Fruit fly (Drosophila melanogaster): Measurements from ENCODE around the gene CG43998.

Gene CG43998

DNA sequence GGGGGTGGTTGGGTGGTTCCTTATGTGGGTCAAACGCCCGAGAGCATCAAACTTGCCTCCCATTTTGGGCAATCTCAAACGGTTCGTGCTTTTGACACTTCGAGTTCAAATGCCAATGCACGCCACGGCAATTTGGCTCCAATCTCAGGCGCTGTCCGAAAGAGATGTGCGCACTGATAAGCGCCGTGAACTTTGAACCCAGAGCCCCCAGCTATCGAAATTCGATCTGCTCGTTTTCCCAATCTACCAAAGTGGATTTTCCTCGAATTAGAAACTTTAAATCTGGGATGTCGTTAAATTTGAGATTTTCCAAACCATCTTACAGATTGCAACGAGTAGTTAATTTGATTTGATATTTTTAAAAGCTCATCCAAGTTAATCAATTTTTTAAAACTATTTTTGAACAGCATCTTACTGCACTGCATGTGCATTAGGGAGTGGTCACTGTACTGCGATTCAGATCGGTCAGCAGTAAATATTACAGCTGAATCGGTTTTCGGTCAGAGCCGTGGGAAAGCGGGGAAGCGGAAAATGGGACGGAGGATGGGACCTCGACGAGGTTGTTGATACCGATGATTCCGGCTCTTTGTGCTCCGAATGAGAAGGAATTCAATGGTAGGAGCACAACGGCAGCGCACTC lies 44.6 kb downstream of the CG43998 start:
- TF ChIP-seq CG10631 (GFP tag; optimal IDR thresholded peaks at IDR 0.05), result no peak
- no peak for TF ChIP-seq CG8632 (GFP tag; optimal IDR thresholded peaks at IDR 0.05)
- no peak for TF ChIP-seq cyc (GFP tag; optimal IDR thresholded peaks at IDR 0.05)
- TF ChIP-seq CG4318 (GFP tag; optimal IDR thresholded peaks at IDR 0.05), result no peak
- TF ChIP-seq lz (GFP tag; optimal IDR thresholded peaks at IDR 0.05), result no peak
- peak; percentile 1 for TF ChIP-seq Eip75B (GFP tag; optimal IDR thresholded peaks at IDR 0.05)
- no peak for TF ChIP-seq CG6854 (GFP tag; optimal IDR thresholded peaks at IDR 0.05)
- no peak for TF ChIP-seq Ets96B (tag; optimal IDR thresholded peaks at IDR 0.05)
- TF ChIP-seq svp (GFP tag), result peak; percentile 94
- TF ChIP-seq CG6163 (GFP tag; IDR thresholded peaks at IDR 0.05), result no peak
- TF ChIP-seq Eip78C (GFP tag), result peak; percentile 74
- TF ChIP-seq CG3032 (tag; optimal IDR thresholded peaks at IDR 0.05), result no peak
- no peak for TF ChIP-seq CG11762 (GFP tag; optimal IDR thresholded peaks at IDR 0.05; ENCODE audit: insufficient read depth)
- TF ChIP-seq CG8119 (GFP tag; IDR thresholded peaks at IDR 0.05), result no peak
- no peak for TF ChIP-seq fd85E (GFP tag; optimal IDR thresholded peaks at IDR 0.05)
- TF ChIP-seq fkh (GFP tag; optimal IDR thresholded peaks at IDR 0.05), result no peak
- TF ChIP-seq CG11294 (GFP tag; IDR thresholded peaks at IDR 0.05), result no peak
- no peak for TF ChIP-seq Sox102F (GFP tag; optimal IDR thresholded peaks at IDR 0.05)
- TF ChIP-seq Sox14 (GFP tag; optimal IDR thresholded peaks at IDR 0.05), result peak; percentile 17
- no peak for TF ChIP-seq CG34406 (GFP tag; optimal IDR thresholded peaks at IDR 0.05)
- TF ChIP-seq Hr4 (GFP tag; optimal IDR thresholded peaks at IDR 0.05), result no peak
- TF ChIP-seq eg (GFP tag; IDR thresholded peaks at IDR 0.05), result no peak
- TF ChIP-seq CG10669 (GFP tag; optimal IDR thresholded peaks at IDR 0.05), result no peak
- TF ChIP-seq Sox15 (GFP tag; optimal IDR thresholded peaks at IDR 0.05), result no peak
- TF ChIP-seq CG15336 (GFP tag; IDR thresholded peaks at IDR 0.05), result no peak
- no peak for TF ChIP-seq CG6276 (GFP tag; optimal IDR thresholded peaks at IDR 0.05)
- no peak for TF ChIP-seq Ets21C (GFP tag; optimal IDR thresholded peaks at IDR 0.05)
- TF ChIP-seq CG9139 (GFP tag; optimal IDR thresholded peaks at IDR 0.05), result no peak
- TF ChIP-seq esn (GFP tag; optimal IDR thresholded peaks at IDR 0.05), result peak; percentile 28
- TF ChIP-seq CG6792 (GFP tag; optimal IDR thresholded peaks at IDR 0.05), result no peak
- TF ChIP-seq OdsH (GFP tag; optimal IDR thresholded peaks at IDR 0.05), result no peak
- TF ChIP-seq pdm3 (GFP tag; optimal IDR thresholded peaks at IDR 0.05), result no peak
- TF ChIP-seq Blimp-1 (GFP tag; optimal IDR thresholded peaks at IDR 0.05), result no peak

DNA sequence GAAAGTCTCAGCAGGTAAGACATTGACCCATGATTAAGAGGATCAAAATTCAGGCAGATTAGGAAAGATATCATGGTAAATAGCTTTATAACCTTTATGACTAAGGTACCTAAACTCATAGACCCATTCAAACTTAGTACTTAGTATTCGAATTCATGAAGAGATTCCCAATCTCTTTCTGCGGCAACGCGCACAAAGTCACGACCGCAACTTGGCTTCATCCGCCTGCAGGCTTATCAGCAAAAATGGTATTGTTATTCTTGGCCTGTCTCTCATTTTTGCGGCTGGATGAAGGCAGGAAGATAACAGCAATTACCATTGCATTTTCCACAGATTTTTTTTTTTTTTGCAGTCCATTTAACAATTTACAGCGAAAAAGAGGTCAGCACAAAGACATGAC lies 48.5 kb downstream of the CG43998 start:
- TF ChIP-seq Eip93F (GFP tag; optimal IDR thresholded peaks at IDR 0.05), result no peak
- TF ChIP-seq spab (GFP tag; optimal IDR thresholded peaks at IDR 0.05), result no peak
- TF ChIP-seq Hr39 (GFP tag; optimal IDR thresholded peaks at IDR 0.05), result no peak
- TF ChIP-seq CG34406 (GFP tag; optimal IDR thresholded peaks at IDR 0.05), result no peak
- TF ChIP-seq Eip78C (GFP tag), result peak; percentile 39
- TF ChIP-seq Met (GFP tag; optimal IDR thresholded peaks at IDR 0.05), result no peak
- peak; percentile 91 for TF ChIP-seq svp (GFP tag)

DNA sequence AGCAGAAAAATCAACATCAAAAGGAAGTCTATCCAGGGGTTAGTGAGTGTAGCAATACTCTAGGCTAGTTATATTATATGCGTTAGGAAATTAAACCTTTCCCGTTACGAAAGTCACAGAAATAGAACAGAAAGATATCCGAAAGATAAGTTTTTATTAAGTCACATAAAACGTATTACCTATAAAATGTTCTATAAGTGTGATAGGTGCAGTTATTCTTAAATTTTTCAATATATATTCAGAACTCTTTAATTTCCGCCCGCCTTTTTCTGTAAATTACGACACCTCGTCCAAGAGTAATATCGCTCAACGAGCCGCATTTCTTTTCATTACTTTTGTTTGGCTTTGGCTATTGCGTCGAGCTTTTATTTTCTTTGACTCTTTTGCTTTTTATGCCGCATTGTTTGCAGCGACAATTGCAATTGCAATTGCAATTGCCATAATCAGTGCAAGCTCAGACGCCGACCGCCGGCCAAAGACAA lies 50.4 kb downstream of the CG43998 start:
- TF ChIP-seq fd59A (GFP tag; optimal IDR thresholded peaks at IDR 0.05) (peak; percentile 60), CG10669 (GFP tag; optimal IDR thresholded peaks at IDR 0.05) (peak; percentile 52), pdm3 (GFP tag; optimal IDR thresholded peaks at IDR 0.05) (peak; percentile 49), spab (GFP tag; optimal IDR thresholded peaks at IDR 0.05) (peak; percentile 52), salr (GFP tag; optimal IDR thresholded peaks at IDR 0.05) (peak; percentile 15 to 61), CG31627 (GFP tag; optimal IDR thresholded peaks at IDR 0.05) (no peak), topi (GFP tag; optimal IDR thresholded peaks at IDR 0.05) (peak; percentile 24), OdsH (GFP tag; optimal IDR thresholded peaks at IDR 0.05) (peak; percentile 65), ss (GFP tag; optimal IDR thresholded peaks at IDR 0.05) (peak in 1 of 2 experiments; percentile 11), CG6792 (GFP tag; optimal IDR thresholded peaks at IDR 0.05) (peak; percentile 20), CG15336 (GFP tag; IDR thresholded peaks at IDR 0.05) (peak; percentile 44; the same call in 1 of the 2 replicates), CG11762 (GFP tag; optimal IDR thresholded peaks at IDR 0.05; ENCODE audit: insufficient read depth) (peak; percentile 39), CG16779 (tag; optimal IDR thresholded peaks at IDR 0.05) (no peak), CG8319 (GFP tag; optimal IDR thresholded peaks at IDR 0.05) (no peak), cyc (GFP tag; optimal IDR thresholded peaks at IDR 0.05) (no peak), Eip78C (GFP tag) (peak; percentile 86), net (GFP tag; optimal IDR thresholded peaks at IDR 0.05) (peak; percentile 10), CG3919 (GFP tag; optimal IDR thresholded peaks at IDR 0.05) (no peak), Eip75B (GFP tag; optimal IDR thresholded peaks at IDR 0.05) (peak; percentile 34), acj6 (GFP tag; optimal IDR thresholded peaks at IDR 0.05) (peak; percentile 30), CG10631 (GFP tag; optimal IDR thresholded peaks at IDR 0.05) (peak; percentile 64), esn (GFP tag; optimal IDR thresholded peaks at IDR 0.05) (peak; percentile 8), CG6276 (GFP tag; optimal IDR thresholded peaks at IDR 0.05) (peak; percentile 20), CG3032 (tag; optimal IDR thresholded peaks at IDR 0.05) (peak; percentile 52), Ets21C (GFP tag; optimal IDR thresholded peaks at IDR 0.05) (no peak)

Data from whole organism, prepupa.